Worm (Caenorhabditis elegans): ENCODE data around the gene F20A1.8.

- TF ChIP-seq F13C5.2 (tag; optimal IDR thresholded peaks at IDR 0.05): no peak
- no peak for TF ChIP-seq hmbx-1 (tag; optimal IDR thresholded peaks at IDR 0.05)
- no peak for TF ChIP-seq aly-1 (tag; optimal IDR thresholded peaks at IDR 0.05)
- TF ChIP-seq hmg-4 (GFP tag; optimal IDR thresholded peaks at IDR 0.05): no peak
- no peak for TF ChIP-seq ceh-36 (tag; optimal IDR thresholded peaks at IDR 0.05)
- no peak for TF ChIP-seq pes-1 (GFP tag; IDR thresholded peaks at IDR 0.05)
- no peak for TF ChIP-seq ama-1 (optimal IDR thresholded peaks at IDR 0.05)
Measured at ce11 chrV:7017059-7017458, 30.4 kb downstream of the F20A1.8 start, which contains the start of gene srsx-32.
